Worm (Caenorhabditis elegans) whole organism, L1 larva: ENCODE measurements around the gene nspc-19.

Experiments
- C34B4.2 ChIP-seq: sonication (generic microtip); optimal IDR thresholded peaks from 2 replicates; lab custom pipeline; 2017; ENCODE audit warnings: mild to moderate bottlenecking, missing genetic modification characterization, missing compliant biosample characterization
- F16B12.6 ChIP-seq: fragments of 150-350 bp; optimal IDR thresholded peaks from 2 replicates; lab custom pipeline; 2014; ENCODE audit warnings: missing biosample characterization, missing genetic modification characterization
- alr-1 ChIP-seq: fragments of 200-800 bp; sonication (Bioruptor generic); optimal IDR thresholded peaks from 2 replicates; lab custom pipeline; 2018; ENCODE audit warnings: borderline replicate concordance, mild to moderate bottlenecking, missing genetic modification characterization, missing compliant biosample characterization
- blmp-1 ChIP-seq: fragments of 150-350 bp; optimal IDR thresholded peaks from 2 replicates; lab custom pipeline; 2014; ENCODE audit warnings: missing biosample characterization, missing genetic modification characterization
- ceh-8 ChIP-seq: fragments of 200-800 bp; sonication (Bioruptor generic); optimal IDR thresholded peaks from 2 replicates; lab custom pipeline; 2018; ENCODE audit warnings: mild to moderate bottlenecking, missing genetic modification characterization, moderate library complexity, missing compliant biosample characterization
- ceh-82 ChIP-seq, 3 experiments: fragments of 150-350 bp in 1 of 3; sonication (generic microtip) in 2 of 3; optimal IDR thresholded peaks; 2 replicates each; lab custom pipeline; 2014 to 2017; ENCODE audit warnings: missing biosample characterization in 3 of 3, missing genetic modification characterization in 3 of 3
- ceh-90 ChIP-seq: sonication (generic microtip); optimal IDR thresholded peaks from 2 replicates; lab custom pipeline; 2016; ENCODE audit warnings: missing genetic modification characterization, missing compliant biosample characterization
- dpl-1 ChIP-seq, 3 experiments: fragments of 150-350 bp in 2 of 3; sonication (generic microtip) in 1 of 3; optimal IDR thresholded peaks; 2 replicates each; lab custom pipeline; 2014 to 2017; ENCODE audit warnings: missing biosample characterization in 3 of 3, missing genetic modification characterization in 3 of 3, missing genetic modification reagents in 3 of 3
- efl-1 ChIP-seq, 4 experiments: fragments of 150-350 bp; optimal IDR thresholded peaks in 3 of 4; peaks in 1 of 4; 1 replicate in 1 of 4; 2 replicates in 3 of 4; lab custom pipeline; 2014; ENCODE audit warnings: missing biosample characterization in 2 of 4, missing genetic modification characterization in 2 of 4, missing genetic modification reagents in 2 of 4
- egl-13 ChIP-seq: sonication (generic microtip); optimal IDR thresholded peaks from 2 replicates; lab custom pipeline; 2016; ENCODE audit warnings: missing genotype, missing genetic modification reagents, missing genetic modification characterization, missing compliant biosample characterization
- egl-27 ChIP-seq, 2 experiments: fragments of 150-350 bp in 1 of 2; sonication (generic microtip); optimal IDR thresholded peaks; 3 replicates each; lab custom pipeline; 2017 to 2018; ENCODE audit warnings: missing biosample characterization in 2 of 2, missing genetic modification characterization in 2 of 2, missing genetic modification reagents in 2 of 2
- elt-2 ChIP-seq: sonication (generic microtip); optimal IDR thresholded peaks from 2 replicates; lab custom pipeline; 2016; ENCODE audit warnings: missing genetic modification characterization, mild to moderate bottlenecking, inconsistent platforms, missing compliant biosample characterization, missing genetic modification reagents
- fkh-4 ChIP-seq: sonication (generic microtip); optimal IDR thresholded peaks from 2 replicates; lab custom pipeline; 2016; ENCODE audit warnings: missing compliant biosample characterization, missing genetic modification characterization, borderline replicate concordance
- fos-1 ChIP-seq: fragments of 150-350 bp; optimal IDR thresholded peaks from 2 replicates; lab custom pipeline; 2014; ENCODE audit warnings: missing biosample characterization, missing genetic modification characterization
- grh-1 ChIP-seq: fragments of 200-800 bp; sonication (Bioruptor generic); IDR thresholded peaks from 2 replicates; pipeline ENCODE4 v1.3.6; 2022; ENCODE audit warnings: missing genetic modification reagents, missing genetic modification characterization, missing compliant biosample characterization
- jun-1 ChIP-seq: fragments of 150-350 bp; optimal IDR thresholded peaks from 2 replicates; lab custom pipeline; 2014; ENCODE audit warnings: missing biosample characterization, missing genetic modification reagents, missing genetic modification characterization
- lin-13 ChIP-seq: fragments of 150-350 bp; optimal IDR thresholded peaks from 2 replicates; lab custom pipeline; 2014; ENCODE audit warnings: missing biosample characterization, missing genetic modification reagents, missing genetic modification characterization
- lin-14 ChIP-seq: fragments of 200-800 bp; sonication (Bioruptor generic); optimal IDR thresholded peaks from 2 replicates; lab custom pipeline; 2018; ENCODE audit warnings: mild to moderate bottlenecking, missing genetic modification characterization, moderate library complexity, missing compliant biosample characterization
- lin-35 ChIP-seq, 2 experiments: fragments of 150-350 bp; optimal IDR thresholded peaks; 2 replicates each; lab custom pipeline; 2014; ENCODE audit warnings: missing biosample characterization in 2 of 2, missing genetic modification characterization in 2 of 2, missing genetic modification reagents in 2 of 2
- lir-3 ChIP-seq: sonication (generic microtip); optimal IDR thresholded peaks from 2 replicates; lab custom pipeline; 2016; ENCODE audit warnings: mild to moderate bottlenecking, missing genetic modification characterization, moderate library complexity, missing compliant biosample characterization; ENCODE audit not compliant: poor library complexity
- mdl-1 ChIP-seq, 2 experiments: fragments of 150-350 bp; optimal IDR thresholded peaks; 2 replicates each; lab custom pipeline; 2014 to 2017; ENCODE audit warnings: missing biosample characterization in 2 of 2, missing genetic modification characterization in 2 of 2, inconsistent platforms in 1 of 2
- mef-2 ChIP-seq: fragments of 150-350 bp; optimal IDR thresholded peaks from 2 replicates; lab custom pipeline; 2014; ENCODE audit warnings: missing biosample characterization, missing genetic modification characterization
- nhr-12 ChIP-seq: sonication (generic microtip); optimal IDR thresholded peaks from 2 replicates; lab custom pipeline; 2017; ENCODE audit warnings: missing biosample characterization, missing genetic modification characterization
- nhr-19 ChIP-seq: fragments of 200-800 bp; sonication (Bioruptor generic); conservative IDR thresholded peaks from 2 replicates; pipeline ENCODE4 v1.3.6; 2022; ENCODE audit warnings: missing genetic modification characterization, missing compliant biosample characterization
- nhr-20 ChIP-seq: sonication (generic microtip); optimal IDR thresholded peaks from 2 replicates; lab custom pipeline; 2016; ENCODE audit warnings: mild to moderate bottlenecking, missing genetic modification characterization, missing compliant biosample characterization
- nhr-237 ChIP-seq: fragments of 150-350 bp; optimal IDR thresholded peaks from 2 replicates; lab custom pipeline; 2014; ENCODE audit warnings: missing biosample characterization, missing genetic modification characterization
- nhr-28 ChIP-seq: fragments of 150-350 bp; optimal IDR thresholded peaks from 2 replicates; lab custom pipeline; 2014; ENCODE audit warnings: missing biosample characterization, missing genetic modification characterization
- nhr-47 ChIP-seq: sonication (generic microtip); optimal IDR thresholded peaks from 2 replicates; lab custom pipeline; 2016; ENCODE audit warnings: mild to moderate bottlenecking, missing genetic modification characterization, moderate library complexity, missing compliant biosample characterization
- nhr-76 ChIP-seq: sonication (generic microtip); optimal IDR thresholded peaks from 2 replicates; lab custom pipeline; 2017; ENCODE audit warnings: missing biosample characterization, missing genetic modification characterization
- nhr-77 ChIP-seq: fragments of 150-350 bp; optimal IDR thresholded peaks from 2 replicates; lab custom pipeline; 2014; ENCODE audit warnings: missing biosample characterization, missing genetic modification characterization
- nhr-85 ChIP-seq: sonication (generic microtip); peaks from one replicate; lab custom pipeline; 2016; ENCODE audit warnings: missing genetic modification characterization, inconsistent platforms, missing compliant biosample characterization
- nhr-90 ChIP-seq: sonication (generic microtip); optimal IDR thresholded peaks from 2 replicates; lab custom pipeline; 2016; ENCODE audit warnings: mild to moderate bottlenecking, missing genetic modification characterization, missing compliant biosample characterization; ENCODE audit not compliant: poor library complexity
- pag-3 ChIP-seq: sonication (generic microtip); optimal IDR thresholded peaks from 2 replicates; lab custom pipeline; 2017; ENCODE audit warnings: missing genetic modification characterization, mild to moderate bottlenecking, missing compliant biosample characterization, antibody characterized with exemption, borderline replicate concordance; ENCODE audit not compliant: insufficient read depth
- pax-3 ChIP-seq: fragments of 200-800 bp; sonication (Bioruptor generic); optimal IDR thresholded peaks from 2 replicates; lab custom pipeline; 2018; ENCODE audit warnings: mild to moderate bottlenecking, missing genetic modification characterization, moderate library complexity, missing compliant biosample characterization
- pqm-1 ChIP-seq: sonication (generic microtip); optimal IDR thresholded peaks from 3 replicates; lab custom pipeline; 2017; ENCODE audit warnings: missing biosample characterization, missing genetic modification characterization
- rnt-1 ChIP-seq: sonication (generic microtip); optimal IDR thresholded peaks from 2 replicates; lab custom pipeline; 2016; ENCODE audit warnings: mild to moderate bottlenecking, missing genetic modification characterization, moderate library complexity, missing compliant biosample characterization
- snpc-4 ChIP-seq: fragments of 150-350 bp; optimal IDR thresholded peaks from 2 replicates; lab custom pipeline; 2014; ENCODE audit warnings: missing biosample characterization, missing genetic modification characterization
- snu-23 ChIP-seq: sonication (generic microtip); optimal IDR thresholded peaks from 2 replicates; lab custom pipeline; 2016; ENCODE audit warnings: missing genetic modification characterization, missing compliant biosample characterization
- sup-37 ChIP-seq: fragments of 200-800 bp; sonication (Bioruptor generic); optimal IDR thresholded peaks from 2 replicates; lab custom pipeline; 2018; ENCODE audit warnings: mild to moderate bottlenecking, missing genetic modification characterization, missing compliant biosample characterization
- tbx-2 ChIP-seq: sonication (generic microtip); optimal IDR thresholded peaks from 2 replicates; lab custom pipeline; 2016; ENCODE audit warnings: missing genetic modification characterization, missing compliant biosample characterization
- unc-30 ChIP-seq: sonication (generic microtip); optimal IDR thresholded peaks from 2 replicates; lab custom pipeline; 2017; ENCODE audit warnings: missing biosample characterization, missing genetic modification characterization
- unc-62 ChIP-seq: fragments of 150-350 bp; optimal IDR thresholded peaks from 2 replicates; lab custom pipeline; 2014; ENCODE audit warnings: missing biosample characterization, missing genetic modification reagents, missing genetic modification characterization
- unc-86 ChIP-seq: sonication (generic microtip); optimal IDR thresholded peaks from 2 replicates; lab custom pipeline; 2016; ENCODE audit warnings: missing genetic modification characterization, missing compliant biosample characterization
- vab-15 ChIP-seq: sonication (generic microtip); optimal IDR thresholded peaks from 2 replicates; lab custom pipeline; 2017; ENCODE audit warnings: missing genotype, mild to moderate bottlenecking, missing genetic modification characterization, missing compliant biosample characterization
- xbp-1 ChIP-seq: sonication (generic microtip); optimal IDR thresholded peaks from 2 replicates; lab custom pipeline; 2016; ENCODE audit warnings: missing genetic modification characterization, missing compliant biosample characterization
- ztf-11 ChIP-seq, 2 experiments: sonication (generic microtip); optimal IDR thresholded peaks; 2 replicates each; lab custom pipeline; 2016 to 2017; ENCODE audit warnings: missing genetic modification characterization in 2 of 2, missing biosample characterization in 1 of 2, missing compliant biosample characterization in 1 of 2
- ztf-4 ChIP-seq: fragments of 150-350 bp; optimal IDR thresholded peaks from 2 replicates; lab custom pipeline; 2014; ENCODE audit warnings: missing biosample characterization, missing genetic modification characterization

nspc-19 gene

ce11 chrX:14505578-14506353 is 22.7 kb upstream of the nspc-19 start (continued):
- TF ChIP-seq F16B12.6 (tag; lab: Kevin White, UChicago) (peak; percentile 9), mef-2 (tag; lab: Kevin White, UChicago) (no peak), elt-2 (tag; lab: Kevin White, UChicago) (peak; percentile 91), egl-27 (tag; optimal IDR thresholded peaks at IDR 0.05; lab: Kevin White, UChicago) (peak; percentile 30 to 51), grh-1 (GFP tag; lab: Robert Waterston, UW) (peak; percentile 69), nhr-20 (peak; percentile 79), C34B4.2 (no peak), ceh-82 (tag; optimal IDR thresholded peaks at IDR 0.05; lab: Kevin White, UChicago) (peak in 2 of 3 experiments; percentile 22 to 28), efl-1 (optimal IDR thresholded peaks at IDR 0.05; lab: Kevin White, UChicago) (peak in 1 of 2 experiments; percentile 10), efl-1 (GFP tag; optimal IDR thresholded peaks at IDR 0.05 in 1 of 2; lab: Kevin White, UChicago) (peak in 1 of 2 experiments; percentile 93), jun-1 (tag; lab: Kevin White, UChicago) (peak; percentile 7), mdl-1 (tag; optimal IDR thresholded peaks at IDR 0.05; lab: Kevin White, UChicago) (peak in 1 of 2 experiments; percentile 64), unc-86 (no peak), nhr-90 (tag; lab: Kevin White, UChicago) (peak; percentile 52), egl-13 (tag; lab: Kevin White, UChicago) (no peak), lin-14 (GFP tag; lab: Kevin White, UChicago) (peak; percentile 91), ceh-90 (no peak), ztf-4 (tag; lab: Kevin White, UChicago) (no peak), rnt-1 (tag; lab: Kevin White, UChicago) (peak; percentile 83), ztf-11 (tag; optimal IDR thresholded peaks at IDR 0.05; lab: Kevin White, UChicago) (no peak), nhr-237 (peak; percentile 54), snu-23 (GFP tag; lab: Kevin White, UChicago) (peak; percentile 71), sup-37 (GFP tag; lab: Kevin White, UChicago) (no peak), nhr-19 (GFP tag; lab: Robert Waterston, UW) (peak; percentile 73), tbx-2 (peak; percentile 17), pqm-1 (tag; lab: Kevin White, UChicago) (peak; percentile 57), dpl-1 (GFP tag; optimal IDR thresholded peaks at IDR 0.05; lab: Kevin White, UChicago) (peak in 1 of 3 experiments; percentile 10)
- TF ChIP-seq, all 84 proteins: peak for 30

- TF ChIP-seq pax-3 (tag; lab: Kevin White, UChicago) (no peak), unc-62 (GFP tag; lab: Kevin White, UChicago) (no peak), vab-15 (tag; lab: Kevin White, UChicago) (no peak), nhr-76 (tag; lab: Kevin White, UChicago) (no peak), nhr-19 (GFP tag; lab: Robert Waterston, UW) (peak; percentile 55), xbp-1 (peak; percentile 1), nhr-47 (tag; lab: Kevin White, UChicago) (peak; percentile 48), ceh-8 (no peak), ztf-4 (tag; lab: Kevin White, UChicago) (peak; percentile 37), lir-3 (tag; lab: Kevin White, UChicago) (no peak), blmp-1 (tag; lab: Kevin White, UChicago) (peak; percentile 90), elt-2 (tag; lab: Kevin White, UChicago) (no peak), fkh-4 (no peak), nhr-20 (peak; percentile 82), alr-1 (tag; lab: Kevin White, UChicago) (no peak), nhr-77 (tag; lab: Kevin White, UChicago) (no peak), egl-13 (tag; lab: Kevin White, UChicago) (no peak), lin-14 (GFP tag; lab: Kevin White, UChicago) (peak; percentile 86), fos-1 (tag; lab: Kevin White, UChicago) (no peak), nhr-85 (tag; lab: Kevin White, UChicago) (peak; percentile 98), pag-3 (no peak), tbx-2 (peak; percentile 2), unc-30 (no peak), nhr-28 (tag; lab: Kevin White, UChicago) (no peak), lin-35 (GFP tag; optimal IDR thresholded peaks at IDR 0.05; lab: Kevin White, UChicago) (peak; percentile 12 to 41), nhr-90 (tag; lab: Kevin White, UChicago) (peak; percentile 67), jun-1 (tag; lab: Kevin White, UChicago) (no peak), nhr-12 (tag; lab: Kevin White, UChicago) (no peak), lin-13 (GFP tag; lab: Kevin White, UChicago) (peak; percentile 3), snpc-4 (no peak)
Measured at ce11 chrX:14507992-14508391, 20.5 kb upstream of the nspc-19 start.
